Worm (Caenorhabditis elegans) whole organism, late embryonic: ENCODE results near the gene Y116A8C.40.

Experiments
- C08G9.2 ChIP-seq: sonication (generic microtip); optimal IDR thresholded peaks from 2 replicates; lab custom pipeline; 2016; ENCODE audit warnings: mild to moderate bottlenecking, missing genetic modification characterization, moderate library complexity, missing compliant biosample characterization
- F13H6.1 ChIP-seq: sonication (generic microtip); optimal IDR thresholded peaks from 2 replicates; lab custom pipeline; 2016; ENCODE audit warnings: missing genetic modification characterization, missing compliant biosample characterization
- T23F11.4 ChIP-seq: fragments of 200-800 bp; sonication (Bioruptor generic); optimal IDR thresholded peaks from 2 replicates; lab custom pipeline; 2018; ENCODE audit warnings: mild to moderate bottlenecking, missing genetic modification characterization, missing compliant biosample characterization
- ahr-1 ChIP-seq: sonication (generic microtip); optimal IDR thresholded peaks from 2 replicates; lab custom pipeline; 2016; ENCODE audit warnings: missing genetic modification characterization, missing compliant biosample characterization
- ama-1 ChIP-seq: fragments of 150-350 bp; optimal IDR thresholded peaks from 2 replicates; lab custom pipeline; 2014
- ceh-14 ChIP-seq: sonication (generic microtip); optimal IDR thresholded peaks from 2 replicates; lab custom pipeline; 2016; ENCODE audit warnings: missing genotype, missing genetic modification characterization, missing compliant biosample characterization
- ceh-2 ChIP-seq: sonication (generic microtip); optimal IDR thresholded peaks from 2 replicates; lab custom pipeline; 2016; ENCODE audit warnings: missing genotype, missing genetic modification characterization, missing compliant biosample characterization
- ceh-31 ChIP-seq: sonication (generic microtip); optimal IDR thresholded peaks from 2 replicates; lab custom pipeline; 2016; ENCODE audit warnings: missing genetic modification characterization, missing compliant biosample characterization
- ceh-34 ChIP-seq: sonication (generic microtip); optimal IDR thresholded peaks from 2 replicates; lab custom pipeline; 2016; ENCODE audit warnings: mild to moderate bottlenecking, missing genetic modification characterization, missing compliant biosample characterization
- ceh-48 ChIP-seq: sonication (generic microtip); optimal IDR thresholded peaks from 2 replicates; lab custom pipeline; 2016; ENCODE audit warnings: missing genetic modification characterization, inconsistent platforms, missing compliant biosample characterization
- ceh-6 ChIP-seq: fragments of 200-800 bp; sonication (Bioruptor generic); optimal IDR thresholded peaks from 2 replicates; lab custom pipeline; 2018; ENCODE audit warnings: mild to moderate bottlenecking, missing genetic modification characterization, missing compliant biosample characterization
- ceh-9 ChIP-seq: sonication (generic microtip); optimal IDR thresholded peaks from 2 replicates; lab custom pipeline; 2016; ENCODE audit warnings: mild to moderate bottlenecking, missing genetic modification characterization, inconsistent platforms, missing compliant biosample characterization
- che-1 ChIP-seq: sonication (generic microtip); optimal IDR thresholded peaks from 2 replicates; lab custom pipeline; 2016; ENCODE audit warnings: mild to moderate bottlenecking, missing genetic modification characterization, missing compliant biosample characterization
- dmd-4 ChIP-seq: sonication (generic microtip); optimal IDR thresholded peaks from 2 replicates; lab custom pipeline; 2016; ENCODE audit warnings: borderline replicate concordance, missing genetic modification characterization, missing compliant biosample characterization
- elt-2 ChIP-seq: sonication (generic microtip); optimal IDR thresholded peaks from 2 replicates; lab custom pipeline; 2016; ENCODE audit warnings: missing genetic modification reagents, missing genetic modification characterization, missing compliant biosample characterization
- elt-4 ChIP-seq: sonication (generic microtip); optimal IDR thresholded peaks from 2 replicates; lab custom pipeline; 2016; ENCODE audit warnings: missing genetic modification characterization, missing compliant biosample characterization
- ets-4 ChIP-seq: sonication (generic microtip); optimal IDR thresholded peaks from 2 replicates; lab custom pipeline; 2016; ENCODE audit warnings: missing genetic modification characterization, missing compliant biosample characterization
- eyg-1 ChIP-seq: sonication (generic microtip); optimal IDR thresholded peaks from 2 replicates; lab custom pipeline; 2016; ENCODE audit warnings: missing genotype, missing genetic modification characterization, missing compliant biosample characterization
- fax-1 ChIP-seq: sonication (generic microtip); optimal IDR thresholded peaks from 2 replicates; lab custom pipeline; 2016; ENCODE audit warnings: missing genotype, missing genetic modification characterization, missing compliant biosample characterization
- fkh-10 ChIP-seq: fragments of 150-350 bp; optimal IDR thresholded peaks from 2 replicates; lab custom pipeline; 2014; ENCODE audit warnings: missing biosample characterization, missing genetic modification reagents, missing genetic modification characterization
- fkh-6 ChIP-seq: sonication (generic microtip); optimal IDR thresholded peaks from 2 replicates; lab custom pipeline; 2016; ENCODE audit warnings: missing genetic modification characterization, missing compliant biosample characterization
- hlh-30 ChIP-seq: sonication (generic microtip); optimal IDR thresholded peaks from 2 replicates; lab custom pipeline; 2017; ENCODE audit warnings: antibody characterized with exemption, missing genetic modification characterization, missing compliant biosample characterization; ENCODE audit not compliant: insufficient read depth
- hlh-6 ChIP-seq: sonication (generic microtip); optimal IDR thresholded peaks from 2 replicates; lab custom pipeline; 2016; ENCODE audit warnings: missing genotype, missing genetic modification characterization, missing compliant biosample characterization
- hlh-8 ChIP-seq: sonication (generic microtip); optimal IDR thresholded peaks from 2 replicates; lab custom pipeline; 2016; ENCODE audit warnings: missing genotype, missing genetic modification characterization, missing compliant biosample characterization
- lim-6 ChIP-seq: sonication (generic microtip); optimal IDR thresholded peaks from 2 replicates; lab custom pipeline; 2016; ENCODE audit warnings: missing genetic modification characterization, missing compliant biosample characterization
- lin-11 ChIP-seq: fragments of 200-800 bp; sonication (Bioruptor generic); optimal IDR thresholded peaks from 2 replicates; lab custom pipeline; 2018; ENCODE audit warnings: mild to moderate bottlenecking, missing genetic modification characterization, missing compliant biosample characterization
- madf-2 ChIP-seq: sonication (generic microtip); optimal IDR thresholded peaks from 2 replicates; lab custom pipeline; 2017; ENCODE audit warnings: missing genetic modification characterization, missing compliant biosample characterization
- mec-3 ChIP-seq: sonication (generic microtip); optimal IDR thresholded peaks from 2 replicates; lab custom pipeline; 2016; ENCODE audit warnings: borderline replicate concordance, missing genetic modification characterization, missing compliant biosample characterization
- nfya-1 ChIP-seq: sonication (generic microtip); optimal IDR thresholded peaks from 2 replicates; lab custom pipeline; 2017; ENCODE audit warnings: missing genetic modification characterization, mild to moderate bottlenecking, missing compliant biosample characterization, antibody characterized with exemption, moderate library complexity
- npax-4 ChIP-seq: sonication (generic microtip); optimal IDR thresholded peaks from 2 replicates; lab custom pipeline; 2016; ENCODE audit warnings: missing genetic modification characterization, missing compliant biosample characterization
- pat-9 ChIP-seq: fragments of 200-800 bp; sonication (Bioruptor generic); optimal IDR thresholded peaks from 2 replicates; lab custom pipeline; 2018; ENCODE audit warnings: mild to moderate bottlenecking, missing genetic modification characterization, moderate library complexity, missing compliant biosample characterization
- pax-1 ChIP-seq: fragments of 150-350 bp; optimal IDR thresholded peaks from 2 replicates; lab custom pipeline; 2014; ENCODE audit warnings: missing biosample characterization, missing genetic modification characterization
- pqm-1 ChIP-seq: sonication (generic microtip); optimal IDR thresholded peaks from 2 replicates; lab custom pipeline; 2016; ENCODE audit warnings: missing genetic modification characterization, missing compliant biosample characterization
- ref-2 ChIP-seq: sonication (generic microtip); optimal IDR thresholded peaks from 2 replicates; lab custom pipeline; 2016; ENCODE audit warnings: missing genetic modification characterization, missing compliant biosample characterization
- rnt-1 ChIP-seq: sonication (generic microtip); optimal IDR thresholded peaks from 2 replicates; lab custom pipeline; 2016; ENCODE audit warnings: missing genetic modification characterization, missing compliant biosample characterization
- sox-2 ChIP-seq: fragments of 200-800 bp; sonication (Bioruptor generic); IDR thresholded peaks from 2 replicates; pipeline ENCODE4 v1.3.6; 2022; ENCODE audit warnings: missing genetic modification reagents, missing genetic modification characterization, missing compliant biosample characterization
- sox-4 ChIP-seq: sonication (generic microtip); optimal IDR thresholded peaks from 2 replicates; lab custom pipeline; 2017; ENCODE audit warnings: mild to moderate bottlenecking, missing genetic modification characterization, inconsistent platforms, missing compliant biosample characterization
- tbx-2 ChIP-seq: sonication (generic microtip); optimal IDR thresholded peaks from 2 replicates; lab custom pipeline; 2016; ENCODE audit warnings: missing genetic modification characterization, missing compliant biosample characterization
- tbx-7 ChIP-seq: sonication (generic microtip); optimal IDR thresholded peaks from 2 replicates; lab custom pipeline; 2016; ENCODE audit warnings: missing genotype, missing genetic modification characterization, missing compliant biosample characterization
- ttx-3 ChIP-seq: sonication (generic microtip); optimal IDR thresholded peaks from 2 replicates; lab custom pipeline; 2016; ENCODE audit warnings: missing genetic modification reagents, missing genetic modification characterization, missing compliant biosample characterization
- unc-3 ChIP-seq, 2 experiments: fragments of 200-800 bp in 1 of 2; sonication (Bioruptor generic) in 1 of 2; sonication (generic microtip) in 1 of 2; conservative IDR thresholded peaks in 1 of 2; optimal IDR thresholded peaks in 1 of 2; 2 replicates each; pipeline versions ENCODE4 v1.3.6 to Lab custom; 2016 to 2022; ENCODE audit warnings: missing compliant biosample characterization in 2 of 2, missing genetic modification characterization in 2 of 2, missing genetic modification reagents in 1 of 2
- unc-42 ChIP-seq: sonication (generic microtip); optimal IDR thresholded peaks from 2 replicates; lab custom pipeline; 2016; ENCODE audit warnings: missing genotype, missing genetic modification characterization, missing compliant biosample characterization
- zip-5 ChIP-seq: sonication (generic microtip); optimal IDR thresholded peaks from 2 replicates; lab custom pipeline; 2016; ENCODE audit warnings: missing genetic modification characterization, missing compliant biosample characterization

The Y116A8C.40 gene

DNA sequence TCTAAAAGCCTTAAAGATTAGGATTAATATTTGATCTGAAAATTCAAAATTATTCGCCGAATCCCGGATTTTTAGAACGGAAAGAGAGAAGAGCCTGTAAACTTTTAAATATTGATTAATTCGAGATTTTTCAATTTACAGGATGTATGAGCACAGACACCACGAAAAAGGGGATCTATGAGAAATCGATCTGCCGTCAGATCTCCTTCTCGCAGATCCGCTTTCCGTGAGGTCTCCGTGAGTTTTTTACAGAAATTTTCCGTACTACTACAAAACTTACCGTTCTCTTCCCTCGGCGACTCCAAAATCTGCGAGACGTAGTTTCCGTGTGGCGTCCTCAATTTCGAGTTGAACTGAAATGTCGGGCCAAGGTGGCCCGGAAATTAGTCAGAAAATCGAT, 42.6 kb downstream of the Y116A8C.40 start:
- TF ChIP-seq tbx-7 (tag; lab: Kevin White, UChicago) (peak; percentile 75), rnt-1 (tag; lab: Kevin White, UChicago) (peak; percentile 54), F13H6.1 (peak; percentile 18), lim-6 (tag; lab: Kevin White, UChicago) (peak; percentile 28), ceh-2 (tag; lab: Kevin White, UChicago) (peak; percentile 71), ahr-1 (tag; lab: Kevin White, UChicago) (peak; percentile 57), ref-2 (tag; lab: Kevin White, UChicago) (peak; percentile 52), ets-4 (tag; lab: Kevin White, UChicago) (peak; percentile 46), ttx-3 (tag; lab: Kevin White, UChicago) (no peak), elt-2 (tag; lab: Kevin White, UChicago) (peak; percentile 52), zip-5 (tag; lab: Kevin White, UChicago) (peak; percentile 80), tbx-2 (peak; percentile 94), nfya-1 (no peak), hlh-6 (tag; lab: Kevin White, UChicago) (no peak), fax-1 (peak; percentile 74), T23F11.4 (no peak), C08G9.2 (peak; percentile 78), che-1 (tag; lab: Kevin White, UChicago) (no peak), hlh-8 (tag; lab: Kevin White, UChicago) (peak; percentile 56), dmd-4 (peak; percentile 16), ceh-31 (peak; percentile 76)
- TF ChIP-seq, all 69 proteins: peak for 16

DNA sequence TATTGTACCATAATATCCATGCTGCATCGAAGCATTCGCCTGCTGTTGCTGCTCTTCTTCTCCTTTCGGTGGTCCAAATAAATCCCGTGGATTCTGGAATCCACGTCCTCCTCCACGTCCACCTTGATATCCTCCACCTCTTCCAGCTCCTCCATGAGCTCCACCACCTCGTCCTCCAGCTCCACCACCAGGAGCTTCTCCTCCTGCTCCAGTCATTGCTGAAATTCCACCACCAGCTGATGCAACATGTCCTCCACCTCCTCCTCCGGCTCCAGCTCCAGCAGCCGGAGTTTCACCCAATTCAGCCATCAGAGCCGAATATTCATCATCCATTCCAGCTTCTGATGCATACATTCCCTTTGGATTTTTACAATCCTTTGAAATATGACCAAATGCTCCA, 45.2 kb downstream of the Y116A8C.40 start:
- TF ChIP-seq sox-4 (tag; lab: Kevin White, UChicago) (no peak), pat-9 (tag; lab: Kevin White, UChicago) (no peak), ceh-6 (GFP tag; lab: Kevin White, UChicago) (no peak), ceh-34 (tag; lab: Kevin White, UChicago) (no peak), ceh-9 (tag; lab: Kevin White, UChicago) (no peak), rnt-1 (tag; lab: Kevin White, UChicago) (no peak), ceh-2 (tag; lab: Kevin White, UChicago) (no peak), dmd-4 (no peak)

- no peak for TF ChIP-seq tbx-7 (tag; lab: Kevin White, UChicago)
- no peak for TF ChIP-seq ref-2 (tag; lab: Kevin White, UChicago)
- no peak for TF ChIP-seq npax-4
- TF ChIP-seq nfya-1 = peak; percentile 94
- TF ChIP-seq pax-1 = no peak
- TF ChIP-seq eyg-1 (tag; lab: Kevin White, UChicago) = no peak
These were observed 46.5 kb downstream of the Y116A8C.40 start for ce11 chrIV:17104157-17104872.

ce11 chrIV:17103615-17104014, 47.2 kb downstream of the Y116A8C.40 start, which contains the start of gene Y116A8C.30:
Gene Y116A8C.30 (minus strand): TSS chrIV:17103715.
- no peak for TF ChIP-seq hlh-6 (tag; lab: Kevin White, UChicago)
- TF ChIP-seq elt-4 = no peak
- no peak for TF ChIP-seq fkh-6 (tag; lab: Kevin White, UChicago)
- TF ChIP-seq unc-42 = no peak
- no peak for TF ChIP-seq mec-3 (tag; lab: Kevin White, UChicago)
- TF ChIP-seq sox-4 (tag; lab: Kevin White, UChicago) = no peak

- TF ChIP-seq ceh-14 (tag; lab: Kevin White, UChicago) (no peak), fkh-10 (no peak), C08G9.2 (no peak), elt-4 (no peak), sox-2 (GFP tag; lab: Robert Waterston, UW) (no peak), fax-1 (no peak), unc-3 (GFP tag; conservative IDR thresholded peaks at IDR 0.05; lab: Robert Waterston, UW) (no peak), unc-3 (tag; optimal IDR thresholded peaks at IDR 0.05; lab: Kevin White, UChicago) (no peak), ets-4 (tag; lab: Kevin White, UChicago) (no peak), ceh-48 (tag; lab: Kevin White, UChicago) (no peak), lin-11 (tag; lab: Kevin White, UChicago) (no peak), madf-2 (tag; lab: Kevin White, UChicago) (no peak), hlh-30 (tag; lab: Kevin White, UChicago) (no peak), pqm-1 (tag; lab: Kevin White, UChicago) (no peak), tbx-2 (no peak), ama-1 (no peak)
These were observed 47.7 kb downstream of the Y116A8C.40 start for ce11 chrIV:17103116-17103515.
